Worm (Caenorhabditis elegans): ENCODE results near the gene C33F10.1.

C33F10.1 gene

ce11 chrII:4834761-4835160, at the start of gene C33F10.1, which contains the start of gene C33F10.11:
Gene C33F10.1 (plus strand): TSS chrII:4835023.
Gene C33F10.11 (minus strand): TSS chrII:4834861.
- no peak for TF ChIP-seq elt-1 (tag; optimal IDR thresholded peaks at IDR 0.05)

ce11 chrII:4786181-4786580, 48.6 kb upstream of the C33F10.1 start, which contains the start of gene msp-3:
Gene msp-3 (minus strand): TSS chrII:4786281.
- no peak for TF ChIP-seq nhr-77 (tag; optimal IDR thresholded peaks at IDR 0.05)
- TF ChIP-seq ztf-11 (tag; optimal IDR thresholded peaks at IDR 0.05) = no peak
- TF ChIP-seq dmd-4 (tag; optimal IDR thresholded peaks at IDR 0.05) = no peak
- no peak for TF ChIP-seq peb-1 (tag; optimal IDR thresholded peaks at IDR 0.05)
- TF ChIP-seq skn-1 (tag; optimal IDR thresholded peaks at IDR 0.05) = no peak
- no peak for TF ChIP-seq mbf-1 (tag; optimal IDR thresholded peaks at IDR 0.05)
- no peak for TF ChIP-seq nhr-25 (tag; optimal IDR thresholded peaks at IDR 0.05)
- TF ChIP-seq unc-55 (GFP tag; optimal IDR thresholded peaks at IDR 0.05) = no peak
- TF ChIP-seq ceh-16 (tag; optimal IDR thresholded peaks at IDR 0.05) = no peak
- no peak for TF ChIP-seq Y55F3AM.14 (GFP tag; optimal IDR thresholded peaks at IDR 0.05)
- TF ChIP-seq F13H6.1 (tag; optimal IDR thresholded peaks at IDR 0.05) = no peak

- TF ChIP-seq lsy-2 (tag; optimal IDR thresholded peaks at IDR 0.05) = no peak
- TF ChIP-seq lin-13 (GFP tag; optimal IDR thresholded peaks at IDR 0.05) = no peak
- no peak for TF ChIP-seq blmp-1 (tag; optimal IDR thresholded peaks at IDR 0.05; ENCODE audit: insufficient read depth)
- TF ChIP-seq snpc-4 (tag; optimal IDR thresholded peaks at IDR 0.05) = no peak
- no peak for TF ChIP-seq zag-1 (tag; optimal IDR thresholded peaks at IDR 0.05)
- TF ChIP-seq lin-11 (tag; optimal IDR thresholded peaks at IDR 0.05) = no peak
- no peak for TF ChIP-seq mbf-1 (tag; optimal IDR thresholded peaks at IDR 0.05)
- TF ChIP-seq nhr-12 (tag; optimal IDR thresholded peaks at IDR 0.05) = no peak
- no peak for TF ChIP-seq Y55F3AM.14 (GFP tag; optimal IDR thresholded peaks at IDR 0.05)
- no peak for TF ChIP-seq alr-1 (tag; optimal IDR thresholded peaks at IDR 0.05)
- TF ChIP-seq nhr-6 (tag; optimal IDR thresholded peaks at IDR 0.05) = no peak
- no peak for TF ChIP-seq skn-1 (tag; optimal IDR thresholded peaks at IDR 0.05)
- no peak for TF ChIP-seq aly-2 (tag; optimal IDR thresholded peaks at IDR 0.05)
- no peak for TF ChIP-seq sem-4 (tag; optimal IDR thresholded peaks at IDR 0.05)
- no peak for TF ChIP-seq nhr-21 (tag; optimal IDR thresholded peaks at IDR 0.05)
- no peak for TF ChIP-seq ama-1 (optimal IDR thresholded peaks at IDR 0.05)
- no peak for TF ChIP-seq nhr-23 (tag; optimal IDR thresholded peaks at IDR 0.05)
- no peak for TF ChIP-seq nhr-237 (tag; optimal IDR thresholded peaks at IDR 0.05)
Measured at ce11 chrII:4789835-4790343, 44.9 kb upstream of the C33F10.1 start, which contains the start of gene F26G1.15. Gene F26G1.15 (plus strand): TSS chrII:4790293.

ce11 chrII:4790687-4791086, 44.1 kb upstream of the C33F10.1 start:
- no peak for TF ChIP-seq snpc-4 (tag; optimal IDR thresholded peaks at IDR 0.05)
- no peak for TF ChIP-seq lin-39 (tag; optimal IDR thresholded peaks at IDR 0.05)

ce11 chrII:4791272-4791671, 43.6 kb upstream of the C33F10.1 start, which contains the start of gene F26G1.1:
Gene F26G1.1 (plus strand): TSS chrII:4791618.
- TF ChIP-seq gmeb-1 (tag; optimal IDR thresholded peaks at IDR 0.05) (peak; percentile 94), crh-2 (tag; optimal IDR thresholded peaks at IDR 0.05) (peak; percentile 26), nhr-11 (tag; optimal IDR thresholded peaks at IDR 0.05) (no peak), F13H6.1 (tag; optimal IDR thresholded peaks at IDR 0.05) (peak; percentile 63), lsy-2 (tag; optimal IDR thresholded peaks at IDR 0.05) (peak; percentile 60 to 76), lin-13 (GFP tag; optimal IDR thresholded peaks at IDR 0.05) (peak; percentile 15), elt-1 (tag; optimal IDR thresholded peaks at IDR 0.05) (no peak), sma-3 (GFP tag; optimal IDR thresholded peaks at IDR 0.05) (peak; percentile 78), C34F6.9 (tag; optimal IDR thresholded peaks at IDR 0.05) (peak; percentile 55), ztf-4 (tag; optimal IDR thresholded peaks at IDR 0.05) (no peak), sma-9 (GFP tag; optimal IDR thresholded peaks at IDR 0.05) (peak; percentile 76), sma-9 (tag; optimal IDR thresholded peaks at IDR 0.05) (no peak), mab-5 (tag; optimal IDR thresholded peaks at IDR 0.05) (peak; percentile 51)
